Worm (Caenorhabditis elegans): ENCODE results near the gene disl-2.

Gene disl-2

DNA sequence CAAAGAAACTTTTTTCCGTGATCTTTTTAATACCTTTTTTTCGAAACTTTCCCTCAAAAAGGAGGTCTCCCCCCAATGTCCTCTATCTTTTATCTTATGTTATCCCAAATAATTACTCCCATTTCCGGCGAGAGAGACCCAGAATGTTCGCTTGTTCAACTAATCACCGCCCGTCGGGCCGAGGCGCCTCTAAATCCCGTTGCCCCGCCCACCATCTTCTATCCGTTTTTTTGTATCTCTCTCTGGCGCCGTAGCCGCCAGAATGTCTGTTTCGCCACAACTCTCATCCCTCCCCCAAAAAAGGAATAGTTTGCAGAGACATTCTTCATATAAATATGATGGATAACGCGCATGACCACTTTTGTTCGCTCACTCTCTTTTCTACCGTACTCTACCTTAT, 29.7 kb downstream of the disl-2 start:
- no peak for TF ChIP-seq nhr-11 (tag; optimal IDR thresholded peaks at IDR 0.05)
- no peak for TF ChIP-seq ceh-44 (GFP tag; IDR thresholded peaks at IDR 0.05)
- no peak for TF ChIP-seq hif-1 (tag; optimal IDR thresholded peaks at IDR 0.05)
- TF ChIP-seq nhr-48 (tag; optimal IDR thresholded peaks at IDR 0.05), result peak; percentile 74
- peak; percentile 38 for TF ChIP-seq aha-1 (tag)
- peak; percentile 72 for TF ChIP-seq hlh-11 (tag; optimal IDR thresholded peaks at IDR 0.05)
- TF ChIP-seq mxl-3 (GFP tag; optimal IDR thresholded peaks at IDR 0.05), result peak; percentile 58
- peak; percentile 42 for TF ChIP-seq nhr-28 (tag; optimal IDR thresholded peaks at IDR 0.05)
- TF ChIP-seq dpl-1 (GFP tag; optimal IDR thresholded peaks at IDR 0.05), result peak; percentile 9
- TF ChIP-seq mdl-1 (tag; optimal IDR thresholded peaks at IDR 0.05), result peak in 1 of 2 experiments; percentile 74
- no peak for TF ChIP-seq dve-1 (tag; optimal IDR thresholded peaks at IDR 0.05; ENCODE audit: insufficient read depth)
- no peak for TF ChIP-seq ZK337.2 (GFP tag; IDR thresholded peaks at IDR 0.05)
- TF ChIP-seq T26A8.4 (GFP tag; IDR thresholded peaks at IDR 0.05), result 0 out of 2 replicates have a peak, but pooled peaks have one; percentile 48
- TF ChIP-seq F10B5.3 (tag; optimal IDR thresholded peaks at IDR 0.05), result no peak
- TF ChIP-seq F26F4.8 (GFP tag; conservative IDR thresholded peaks at IDR 0.05), result no peak
- TF ChIP-seq lin-1 (GFP tag; IDR thresholded peaks at IDR 0.05), result 0 out of 2 replicates have a peak, but pooled peaks have one; percentile 51
- no peak for TF ChIP-seq daf-8 (GFP tag; IDR thresholded peaks at IDR 0.05)

DNA sequence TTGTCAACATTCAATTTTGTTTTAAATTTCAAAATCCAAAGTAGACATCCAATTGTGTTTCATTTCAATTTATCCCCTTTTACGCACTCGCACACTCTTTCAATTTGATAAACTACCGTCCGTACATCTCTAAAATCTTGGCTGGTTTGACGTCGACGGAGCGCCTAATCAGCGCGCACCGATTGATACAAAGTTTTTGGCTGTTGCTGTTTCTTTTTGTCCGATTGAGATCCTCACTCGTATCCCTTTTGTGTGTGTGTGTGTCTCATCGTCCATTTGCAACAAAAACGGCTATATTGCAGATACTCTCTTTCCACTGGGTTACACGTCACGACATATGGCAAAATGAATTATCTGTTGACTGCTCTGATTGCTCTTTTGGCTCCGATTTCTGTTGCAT, 31.2 kb downstream of the disl-2 start, which contains the start of gene lon-1:
Gene lon-1 (plus strand): TSS at position 301 of the 400 bp plus-strand sequence.
- TF ChIP-seq mxl-3 (GFP tag; optimal IDR thresholded peaks at IDR 0.05) (peak; percentile 16), tra-1 (GFP tag; IDR thresholded peaks at IDR 0.05) (no peak)

DNA sequence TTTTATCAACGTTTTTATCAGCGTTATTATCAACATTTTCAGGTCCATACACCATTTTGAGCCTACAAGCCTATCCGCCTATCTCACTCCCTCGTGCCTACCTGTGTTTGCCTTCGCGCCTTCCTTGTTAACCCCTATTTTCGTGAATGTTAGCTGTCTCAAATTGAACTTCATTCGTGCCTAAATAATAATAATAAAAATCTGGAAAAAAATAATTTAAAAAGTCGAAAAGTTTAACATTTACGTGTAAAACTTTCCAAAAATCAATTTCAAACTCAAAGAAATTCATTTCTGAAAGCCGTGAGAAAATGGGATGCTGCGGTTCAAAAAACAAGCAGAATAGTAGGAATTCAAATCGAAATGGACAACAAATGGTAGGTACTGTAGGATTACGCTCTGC, 35.0 kb downstream of the disl-2 start, which contains the start of gene R02F2.10:
Gene R02F2.10 (plus strand): TSS at position 301 of the 400 bp plus-strand sequence.
- TF ChIP-seq Y75B8A.6 (GFP tag; IDR thresholded peaks at IDR 0.05), result no peak
- no peak for TF ChIP-seq saeg-2 (GFP tag; IDR thresholded peaks at IDR 0.05)
- TF ChIP-seq jun-1 (tag; optimal IDR thresholded peaks at IDR 0.05), result no peak
- TF ChIP-seq lsy-2 (tag; optimal IDR thresholded peaks at IDR 0.05), result no peak
- peak; percentile 48 for TF ChIP-seq aha-1 (tag)

DNA sequence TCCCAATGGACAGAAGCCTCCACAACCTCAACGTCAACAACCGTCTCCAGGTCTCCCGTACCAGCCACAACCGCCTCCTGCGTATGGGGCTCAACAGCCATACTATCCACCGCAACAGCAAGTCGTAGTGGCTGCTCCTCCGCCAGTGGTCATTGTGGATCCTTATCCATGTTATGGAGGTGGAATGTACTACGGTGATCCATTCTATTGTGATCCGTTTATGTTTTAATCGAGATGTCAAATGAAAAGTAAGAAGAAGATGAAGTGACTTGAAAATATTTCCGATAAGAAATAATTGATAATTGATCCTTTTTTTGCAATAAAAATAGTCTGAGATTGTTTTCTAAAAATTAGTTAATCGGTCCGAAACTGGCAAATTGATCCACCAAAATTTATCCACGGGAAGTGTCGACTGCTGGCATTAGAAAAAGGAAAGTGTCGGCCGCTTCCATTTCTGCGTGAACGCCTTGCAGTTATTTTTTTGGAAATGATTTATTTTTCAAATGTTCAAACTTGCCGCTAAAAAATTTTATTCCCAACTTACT, 35.9 kb downstream of the disl-2 start, which contains the start of the genes R02F2.6 and R02F2.5:
Gene R02F2.6 (minus strand): TSS at position 101 of the 545 bp plus-strand sequence.
Gene R02F2.5 (plus strand): TSS at position 495 of the 545 bp plus-strand sequence.
- TF ChIP-seq set-16 (GFP tag; IDR thresholded peaks at IDR 0.05), result peak; percentile 48; the same call in 1 of the 2 replicates
- no peak for TF ChIP-seq rbr-2 (tag; optimal IDR thresholded peaks at IDR 0.05)
- TF ChIP-seq aha-1 (tag), result peak; percentile 83
- no peak for TF ChIP-seq hlh-11 (tag; optimal IDR thresholded peaks at IDR 0.05)
- no peak for TF ChIP-seq vab-7 (GFP tag; IDR thresholded peaks at IDR 0.05)
- no peak for TF ChIP-seq nhr-10 (tag; optimal IDR thresholded peaks at IDR 0.05)

DNA sequence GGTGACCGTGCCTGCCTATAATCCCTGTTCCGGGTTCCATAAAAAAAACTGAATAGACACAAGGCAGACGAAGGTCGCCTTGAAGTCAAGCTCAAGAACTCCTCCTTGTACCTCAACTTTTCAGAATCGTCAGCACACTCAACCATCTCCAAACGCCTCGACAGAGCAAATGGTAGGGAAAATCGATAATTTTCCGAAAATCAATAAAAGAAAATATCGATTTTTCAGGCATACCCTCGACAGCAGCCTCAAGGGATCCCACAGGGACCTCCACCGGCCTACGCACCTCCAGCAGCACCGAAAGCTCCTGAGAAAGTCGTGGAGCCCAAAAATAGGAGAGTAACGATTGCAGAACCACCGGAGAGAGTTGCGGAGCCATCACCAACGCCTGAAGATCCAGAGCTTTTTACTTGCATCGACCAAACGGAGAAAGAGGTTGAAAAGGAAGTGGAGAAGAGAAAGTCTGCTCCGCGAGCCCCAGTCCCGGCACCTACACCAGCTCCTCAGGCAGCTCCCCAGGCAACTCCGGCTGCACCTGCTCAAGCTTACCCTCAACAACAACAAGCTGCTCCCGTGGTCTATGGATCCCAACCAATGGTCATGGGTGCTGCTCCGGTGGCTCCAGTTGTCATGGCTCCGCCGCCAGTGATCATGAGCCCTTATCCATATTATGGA, 36.7 kb downstream of the disl-2 start:
- TF ChIP-seq mep-1 (tag; optimal IDR thresholded peaks at IDR 0.05), result no peak
- TF ChIP-seq lim-7 (GFP tag; IDR thresholded peaks at IDR 0.05), result 0 out of 2 replicates have a peak, but pooled peaks have one; percentile 45
- TF ChIP-seq set-16 (GFP tag; IDR thresholded peaks at IDR 0.05), result peak; percentile 91
- TF ChIP-seq ceh-28 (tag; optimal IDR thresholded peaks at IDR 0.05), result peak; percentile 86
- TF ChIP-seq hmg-1.1 (GFP tag; IDR thresholded peaks at IDR 0.05), result 0 out of 2 replicates have a peak, but pooled peaks have one; percentile 9
